Worm (Caenorhabditis elegans) whole organism, L1 larva: Measurements from ENCODE around the gene cyp-14A3.

ENCODE experiments used
- aha-1 ChIP-seq: fragments of 150-350 bp; optimal IDR thresholded peaks from 2 replicates; lab custom pipeline; 2014; ENCODE audit warnings: missing biosample characterization, missing genetic modification characterization
- alr-1 ChIP-seq: fragments of 200-800 bp; sonication (Bioruptor generic); optimal IDR thresholded peaks from 2 replicates; lab custom pipeline; 2018; ENCODE audit warnings: borderline replicate concordance, mild to moderate bottlenecking, missing genetic modification characterization, missing compliant biosample characterization
- ama-1 ChIP-seq: fragments of 150-350 bp; optimal IDR thresholded peaks from 2 replicates; lab custom pipeline; 2014
- ceh-63 ChIP-seq: fragments of 200-800 bp; sonication (Bioruptor generic); optimal IDR thresholded peaks from 2 replicates; lab custom pipeline; 2018; ENCODE audit warnings: mild to moderate bottlenecking, missing genetic modification characterization, missing compliant biosample characterization
- dpl-1 ChIP-seq, 3 experiments: fragments of 150-350 bp in 2 of 3; sonication (generic microtip) in 1 of 3; optimal IDR thresholded peaks; 2 replicates each; lab custom pipeline; 2014 to 2017; ENCODE audit warnings: missing biosample characterization in 3 of 3, missing genetic modification characterization in 3 of 3, missing genetic modification reagents in 3 of 3
- dsc-1 ChIP-seq: sonication (generic microtip); optimal IDR thresholded peaks from 2 replicates; lab custom pipeline; 2016; ENCODE audit warnings: mild to moderate bottlenecking, missing genetic modification characterization, missing compliant biosample characterization
- fkh-10 ChIP-seq: sonication (generic microtip); optimal IDR thresholded peaks from 2 replicates; lab custom pipeline; 2017; ENCODE audit warnings: missing biosample characterization, missing genetic modification reagents, missing genetic modification characterization
- fos-1 ChIP-seq: fragments of 150-350 bp; optimal IDR thresholded peaks from 2 replicates; lab custom pipeline; 2014; ENCODE audit warnings: missing biosample characterization, missing genetic modification characterization
- hlh-4 ChIP-seq: sonication (generic microtip); optimal IDR thresholded peaks from 2 replicates; lab custom pipeline; 2016; ENCODE audit warnings: mild to moderate bottlenecking, missing genetic modification characterization, missing compliant biosample characterization
- irx-1 ChIP-seq: sonication (generic microtip); optimal IDR thresholded peaks from 2 replicates; lab custom pipeline; 2016; ENCODE audit warnings: missing genetic modification characterization, missing compliant biosample characterization
- lin-15B ChIP-seq: fragments of 150-350 bp; sonication (generic microtip); optimal IDR thresholded peaks from 3 replicates; lab custom pipeline; 2014; ENCODE audit warnings: missing biosample characterization, missing genetic modification characterization
- lir-3 ChIP-seq: sonication (generic microtip); optimal IDR thresholded peaks from 2 replicates; lab custom pipeline; 2016; ENCODE audit warnings: mild to moderate bottlenecking, missing genetic modification characterization, moderate library complexity, missing compliant biosample characterization; ENCODE audit not compliant: poor library complexity
- mab-9 ChIP-seq: fragments of 200-800 bp; sonication (Bioruptor generic); IDR thresholded peaks from 2 replicates; pipeline ENCODE4 v1.3.6; 2022; ENCODE audit warnings: missing genetic modification reagents, missing genetic modification characterization, missing compliant biosample characterization
- mdl-1 ChIP-seq, 2 experiments: fragments of 150-350 bp; optimal IDR thresholded peaks; 2 replicates each; lab custom pipeline; 2014 to 2017; ENCODE audit warnings: missing biosample characterization in 2 of 2, missing genetic modification characterization in 2 of 2, inconsistent platforms in 1 of 2
- nhr-85 ChIP-seq: sonication (generic microtip); peaks from one replicate; lab custom pipeline; 2016; ENCODE audit warnings: missing genetic modification characterization, inconsistent platforms, missing compliant biosample characterization
- rnt-1 ChIP-seq: sonication (generic microtip); optimal IDR thresholded peaks from 2 replicates; lab custom pipeline; 2016; ENCODE audit warnings: mild to moderate bottlenecking, missing genetic modification characterization, moderate library complexity, missing compliant biosample characterization
- skn-1 ChIP-seq: fragments of 150-350 bp; optimal IDR thresholded peaks from 2 replicates; lab custom pipeline; 2014; ENCODE audit warnings: missing biosample characterization, missing genetic modification characterization
- sox-4 ChIP-seq: sonication (generic microtip); optimal IDR thresholded peaks from 2 replicates; lab custom pipeline; 2016; ENCODE audit warnings: missing genetic modification characterization, missing compliant biosample characterization
- sptf-1 ChIP-seq: fragments of 150-350 bp; optimal IDR thresholded peaks from 2 replicates; lab custom pipeline; 2014; ENCODE audit warnings: missing biosample characterization, missing genetic modification characterization
- sup-37 ChIP-seq: fragments of 200-800 bp; sonication (Bioruptor generic); optimal IDR thresholded peaks from 2 replicates; lab custom pipeline; 2018; ENCODE audit warnings: mild to moderate bottlenecking, missing genetic modification characterization, missing compliant biosample characterization
- xbp-1 ChIP-seq: sonication (generic microtip); optimal IDR thresholded peaks from 2 replicates; lab custom pipeline; 2016; ENCODE audit warnings: missing genetic modification characterization, missing compliant biosample characterization
- ztf-4 ChIP-seq: fragments of 150-350 bp; optimal IDR thresholded peaks from 2 replicates; lab custom pipeline; 2014; ENCODE audit warnings: missing biosample characterization, missing genetic modification characterization

Gene cyp-14A3

DNA sequence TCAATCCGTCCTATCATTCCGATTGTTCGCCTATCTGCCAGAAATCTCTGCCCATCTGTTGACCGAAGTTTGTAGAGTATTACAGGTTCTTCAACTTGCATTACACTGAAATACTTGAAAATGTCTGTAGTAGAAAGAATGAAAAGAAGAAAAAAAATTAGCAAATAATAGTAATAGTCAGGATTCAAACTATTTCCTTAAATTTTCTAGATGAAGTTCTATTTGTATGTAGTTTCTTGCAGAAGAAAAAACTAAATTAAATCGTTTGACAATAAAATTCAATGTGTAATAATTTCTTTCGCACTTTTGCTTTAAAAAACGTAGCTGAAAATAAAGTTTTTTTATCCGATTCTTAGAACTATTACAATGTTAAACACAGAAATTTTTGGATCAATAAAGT lies 49.4 kb downstream of the cyp-14A3 start, which contains the start of gene skr-19:
Gene skr-19 (minus strand): TSS at position 101 of the 400 bp plus-strand sequence.
- TF ChIP-seq mab-9 (GFP tag; lab: Robert Waterston, UW) (no peak), ama-1 (no peak), skn-1 (tag; lab: Kevin White, UChicago) (no peak), hlh-4 (no peak), xbp-1 (tag; lab: Kevin White, UChicago) (no peak), lir-3 (no peak), ztf-4 (tag; lab: Kevin White, UChicago) (no peak), lin-15B (tag; lab: Kevin White, UChicago) (no peak), sox-4 (tag; lab: Kevin White, UChicago) (no peak), dpl-1 (GFP tag; optimal IDR thresholded peaks at IDR 0.05; lab: Kevin White, UChicago) (no peak), rnt-1 (tag; lab: Kevin White, UChicago) (no peak), mdl-1 (tag; optimal IDR thresholded peaks at IDR 0.05; lab: Kevin White, UChicago) (no peak)

- TF ChIP-seq ceh-63 (no peak), sup-37 (GFP tag; lab: Kevin White, UChicago) (no peak), lin-15B (tag; lab: Kevin White, UChicago) (no peak), nhr-85 (tag; lab: Kevin White, UChicago) (no peak), sptf-1 (tag; lab: Kevin White, UChicago) (no peak), irx-1 (no peak), dsc-1 (tag; lab: Kevin White, UChicago) (no peak), fos-1 (tag; lab: Kevin White, UChicago) (no peak), fkh-10 (no peak), alr-1 (tag; lab: Kevin White, UChicago) (no peak), aha-1 (tag; lab: Kevin White, UChicago) (no peak)
Measured at ce11 chrX:13223437-13223836, 50.6 kb downstream of the cyp-14A3 start, which contains the start of gene skr-20. Gene skr-20, minus strand, starts transcription at chrX:13223537.
